Worm (Caenorhabditis elegans) whole organism, L2 larva: ENCODE results near the gene ccg-1.
"Not testable (repeated sequence)": the region's sequence is repeated elsewhere in the genome, so short reads cannot be mapped to it uniquely, and the experiment has no call there.

Experiments
- F13H6.1 ChIP-seq: sonication (generic microtip); optimal IDR thresholded peaks from 2 replicates; lab custom pipeline; 2016; ENCODE audit warnings: missing genetic modification characterization, missing compliant biosample characterization
- R02D3.7 ChIP-seq: fragments of 150-350 bp; optimal IDR thresholded peaks from 2 replicates; lab custom pipeline; 2014; ENCODE audit warnings: missing biosample characterization, missing genetic modification characterization
- Y55F3AM.14 ChIP-seq: fragments of 200-800 bp; sonication (Bioruptor generic); optimal IDR thresholded peaks from 2 replicates; lab custom pipeline; 2018; ENCODE audit warnings: mild to moderate bottlenecking, missing genetic modification characterization, missing compliant biosample characterization
- alr-1 ChIP-seq: fragments of 150-350 bp; optimal IDR thresholded peaks from 2 replicates; lab custom pipeline; 2014; ENCODE audit warnings: missing biosample characterization, missing genetic modification characterization
- aly-2 ChIP-seq: fragments of 150-350 bp; optimal IDR thresholded peaks from 2 replicates; lab custom pipeline; 2014; ENCODE audit warnings: missing biosample characterization, missing genetic modification characterization
- ama-1 ChIP-seq: fragments of 150-350 bp; optimal IDR thresholded peaks from 2 replicates; lab custom pipeline; 2018; ENCODE audit warnings: inconsistent platforms
- ceh-16 ChIP-seq: fragments of 150-350 bp; optimal IDR thresholded peaks from 2 replicates; lab custom pipeline; 2014; ENCODE audit warnings: missing biosample characterization, missing genetic modification characterization
- ceh-82 ChIP-seq: fragments of 150-350 bp; optimal IDR thresholded peaks from 2 replicates; lab custom pipeline; 2014; ENCODE audit warnings: missing biosample characterization, missing genetic modification characterization
- crh-2 ChIP-seq: sonication (generic microtip); optimal IDR thresholded peaks from 2 replicates; lab custom pipeline; 2017; ENCODE audit warnings: missing biosample characterization, missing genetic modification characterization
- egl-27 ChIP-seq: sonication (generic microtip); optimal IDR thresholded peaks from 3 replicates; lab custom pipeline; 2017; ENCODE audit warnings: missing biosample characterization, missing genetic modification reagents, missing genetic modification characterization
- elt-1 ChIP-seq: fragments of 150-350 bp; optimal IDR thresholded peaks from 2 replicates; lab custom pipeline; 2014; ENCODE audit warnings: missing biosample characterization, missing genetic modification characterization
- elt-3 ChIP-seq: sonication (generic microtip); optimal IDR thresholded peaks from 2 replicates; lab custom pipeline; 2017; ENCODE audit warnings: missing biosample characterization, missing genetic modification characterization
- fos-1 ChIP-seq: fragments of 150-350 bp; optimal IDR thresholded peaks from 2 replicates; lab custom pipeline; 2014; ENCODE audit warnings: missing biosample characterization, missing genetic modification characterization
- gmeb-1 ChIP-seq: fragments of 150-350 bp; optimal IDR thresholded peaks from 2 replicates; lab custom pipeline; 2014; ENCODE audit warnings: missing biosample characterization, missing genetic modification characterization
- lin-13 ChIP-seq: fragments of 150-350 bp; optimal IDR thresholded peaks from 2 replicates; lab custom pipeline; 2014; ENCODE audit warnings: missing biosample characterization, missing genetic modification reagents, missing genetic modification characterization
- lin-39 ChIP-seq: fragments of 150-350 bp; optimal IDR thresholded peaks from 2 replicates; lab custom pipeline; 2014; ENCODE audit warnings: missing biosample characterization, missing genetic modification reagents, missing genetic modification characterization
- lsy-2 ChIP-seq, 2 experiments: fragments of 150-350 bp in 1 of 2; sonication (generic microtip) in 1 of 2; optimal IDR thresholded peaks; 2 replicates each; lab custom pipeline; 2014 to 2017; ENCODE audit warnings: missing biosample characterization in 2 of 2, missing genetic modification characterization in 2 of 2
- mab-5 ChIP-seq: fragments of 150-350 bp; optimal IDR thresholded peaks from 2 replicates; lab custom pipeline; 2014; ENCODE audit warnings: missing biosample characterization, missing genetic modification characterization
- mbf-1 ChIP-seq: sonication (generic microtip); optimal IDR thresholded peaks from 2 replicates; lab custom pipeline; 2017; ENCODE audit warnings: missing biosample characterization, missing genetic modification characterization
- nhr-10 ChIP-seq: sonication (generic microtip); optimal IDR thresholded peaks from 2 replicates; lab custom pipeline; 2017; ENCODE audit warnings: missing biosample characterization, missing genetic modification characterization
- nhr-11 ChIP-seq: fragments of 150-350 bp; optimal IDR thresholded peaks from 2 replicates; lab custom pipeline; 2014; ENCODE audit warnings: missing biosample characterization, missing genetic modification characterization
- nhr-12 ChIP-seq: fragments of 150-350 bp; optimal IDR thresholded peaks from 2 replicates; lab custom pipeline; 2014; ENCODE audit warnings: missing biosample characterization, missing genetic modification characterization
- nhr-129 ChIP-seq: fragments of 150-350 bp; optimal IDR thresholded peaks from 2 replicates; lab custom pipeline; 2014; ENCODE audit warnings: missing biosample characterization, missing genetic modification characterization
- nhr-21 ChIP-seq: fragments of 150-350 bp; optimal IDR thresholded peaks from 2 replicates; lab custom pipeline; 2014; ENCODE audit warnings: missing biosample characterization, missing genetic modification characterization
- nhr-23 ChIP-seq: fragments of 150-350 bp; optimal IDR thresholded peaks from 2 replicates; lab custom pipeline; 2014; ENCODE audit warnings: missing biosample characterization, missing genetic modification reagents, missing genetic modification characterization
- nhr-237 ChIP-seq: fragments of 150-350 bp; optimal IDR thresholded peaks from 2 replicates; lab custom pipeline; 2014; ENCODE audit warnings: missing biosample characterization, missing genetic modification characterization
- nhr-25 ChIP-seq: fragments of 150-350 bp; sonication (generic microtip); optimal IDR thresholded peaks from 3 replicates; lab custom pipeline; 2014; ENCODE audit warnings: missing biosample characterization, missing genetic modification characterization
- nhr-6 ChIP-seq: fragments of 150-350 bp; optimal IDR thresholded peaks from 2 replicates; lab custom pipeline; 2014; ENCODE audit warnings: missing biosample characterization, missing genetic modification characterization
- nhr-77 ChIP-seq: fragments of 150-350 bp; optimal IDR thresholded peaks from 2 replicates; lab custom pipeline; 2014; ENCODE audit warnings: missing biosample characterization, missing genetic modification characterization
- sem-4 ChIP-seq: fragments of 150-350 bp; optimal IDR thresholded peaks from 2 replicates; lab custom pipeline; 2014; ENCODE audit warnings: missing biosample characterization, missing genetic modification reagents, missing genetic modification characterization
- skn-1 ChIP-seq: sonication (generic microtip); optimal IDR thresholded peaks from 2 replicates; lab custom pipeline; 2017; ENCODE audit warnings: missing biosample characterization, missing genetic modification characterization
- snpc-4 ChIP-seq: fragments of 150-350 bp; optimal IDR thresholded peaks from 2 replicates; lab custom pipeline; 2014; ENCODE audit warnings: missing biosample characterization, missing genetic modification characterization
- unc-55 ChIP-seq: fragments of 150-350 bp; sonication (generic microtip); optimal IDR thresholded peaks from 3 replicates; lab custom pipeline; 2014; ENCODE audit warnings: missing biosample characterization, missing genetic modification reagents, missing genetic modification characterization
- ztf-11 ChIP-seq: sonication (generic microtip); optimal IDR thresholded peaks from 2 replicates; lab custom pipeline; 2017; ENCODE audit warnings: missing biosample characterization, missing genetic modification characterization

ccg-1 gene

DNA sequence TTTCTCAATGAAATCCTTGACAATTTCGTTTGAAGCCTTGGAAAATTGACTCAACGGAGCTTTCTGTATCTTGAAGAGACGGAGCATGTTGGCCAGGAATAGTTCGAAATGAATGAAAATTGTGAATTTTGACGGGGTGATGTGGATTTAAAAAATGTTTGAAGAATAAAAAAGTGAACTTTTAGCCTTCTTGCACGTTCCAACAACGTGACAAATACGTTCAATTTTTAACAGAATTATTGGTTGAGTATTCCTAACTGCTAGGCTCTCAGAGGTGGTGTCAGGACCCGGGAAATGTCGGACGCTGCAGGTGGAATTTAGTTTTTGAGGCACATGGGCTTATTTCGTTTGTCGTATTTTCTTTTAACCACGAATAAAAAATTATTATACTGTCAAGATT lies 36.0 kb upstream of the ccg-1 start, which contains the start of gene Y73F8A.12:
Y73F8A.12 (minus strand) TSS at position 101 of the 400 bp plus-strand sequence.
- TF ChIP-seq gmeb-1, skn-1, R02D3.7 (tag; lab: Kevin White, UChicago): not testable (repeated sequence)

DNA sequence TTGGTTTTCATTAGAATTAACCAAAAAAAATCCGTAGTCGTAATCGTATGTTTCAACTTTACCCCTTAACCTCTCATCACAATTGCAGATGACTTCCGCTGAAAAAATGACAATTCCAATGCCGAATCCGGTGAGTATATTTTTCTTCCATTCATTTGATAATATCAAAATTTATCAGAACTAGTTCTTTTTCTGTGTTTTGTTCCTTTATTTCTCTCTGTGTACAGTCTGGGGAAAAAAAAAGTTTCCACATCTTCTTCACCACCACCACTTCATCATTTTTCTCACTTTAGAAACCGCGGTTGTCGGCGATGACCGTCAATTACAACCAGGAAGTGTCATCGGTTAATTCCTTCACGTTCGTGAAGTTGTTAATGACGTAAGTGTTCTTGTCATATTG lies 26.5 kb upstream of the ccg-1 start, which contains the start of gene best-21:
best-21 (plus strand) TSS at position 301 of the 400 bp plus-strand sequence.
- TF ChIP-seq nhr-12 (tag; lab: Kevin White, UChicago), result no peak
- no peak for TF ChIP-seq ceh-16 (tag; lab: Kevin White, UChicago)
- TF ChIP-seq alr-1 (tag; lab: Kevin White, UChicago), result no peak
- TF ChIP-seq mbf-1 (tag; lab: Kevin White, UChicago), result no peak
- no peak for TF ChIP-seq nhr-10 (tag; lab: Kevin White, UChicago)
- TF ChIP-seq mab-5, result no peak
- no peak for TF ChIP-seq egl-27 (tag; lab: Kevin White, UChicago)
- TF ChIP-seq lin-13 (GFP tag; lab: Kevin White, UChicago), result no peak
- TF ChIP-seq ama-1 (lab: Kevin White, UChicago), result no peak
- no peak for TF ChIP-seq F13H6.1 (tag; lab: Kevin White, UChicago)
- no peak for TF ChIP-seq Y55F3AM.14
- no peak for TF ChIP-seq lsy-2 (tag; optimal IDR thresholded peaks at IDR 0.05; lab: Kevin White, UChicago)
- TF ChIP-seq nhr-129 (tag; lab: Kevin White, UChicago), result no peak
- TF ChIP-seq nhr-25 (tag; lab: Kevin White, UChicago), result no peak
- no peak for TF ChIP-seq ceh-82 (tag; lab: Kevin White, UChicago)
- no peak for TF ChIP-seq snpc-4 (tag; lab: Kevin White, UChicago)
- no peak for TF ChIP-seq nhr-11

DNA sequence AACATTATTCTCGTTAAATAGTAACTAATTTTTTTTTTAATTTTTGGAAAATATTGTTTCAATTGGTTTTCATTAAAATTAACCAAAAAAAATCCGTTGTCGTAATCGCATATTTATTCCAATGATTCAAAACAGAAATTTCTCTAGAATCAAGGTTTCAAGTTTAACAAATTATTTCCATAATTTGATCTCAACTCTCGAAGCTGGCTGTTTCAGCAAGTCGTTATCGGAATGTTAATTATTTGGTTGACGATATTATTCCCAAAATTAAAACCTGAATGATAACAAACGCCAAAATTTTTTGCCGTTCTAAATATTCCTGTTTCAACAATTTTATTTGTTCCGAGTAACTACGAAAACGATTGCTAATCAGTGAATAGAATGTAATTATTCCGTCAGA lies 24.4 kb upstream of the ccg-1 start:
- TF ChIP-seq nhr-10 (tag; lab: Kevin White, UChicago), result no peak
- TF ChIP-seq ceh-16 (tag; lab: Kevin White, UChicago), result no peak
- TF ChIP-seq nhr-25 (tag; lab: Kevin White, UChicago), result no peak
- TF ChIP-seq lsy-2 (tag; optimal IDR thresholded peaks at IDR 0.05; lab: Kevin White, UChicago), result no peak
- TF ChIP-seq nhr-77, result no peak
- TF ChIP-seq ztf-11 (tag; lab: Kevin White, UChicago), result no peak
- no peak for TF ChIP-seq crh-2
- no peak for TF ChIP-seq nhr-6 (tag; lab: Kevin White, UChicago)
- TF ChIP-seq sem-4, result no peak
- no peak for TF ChIP-seq elt-1 (tag; lab: Kevin White, UChicago)
- no peak for TF ChIP-seq alr-1 (tag; lab: Kevin White, UChicago)
- TF ChIP-seq nhr-21 (tag; lab: Kevin White, UChicago), result no peak
- no peak for TF ChIP-seq nhr-237 (tag; lab: Kevin White, UChicago)
- no peak for TF ChIP-seq F13H6.1 (tag; lab: Kevin White, UChicago)
- TF ChIP-seq lin-39 (tag; lab: Kevin White, UChicago), result no peak
- TF ChIP-seq elt-3, result no peak

DNA sequence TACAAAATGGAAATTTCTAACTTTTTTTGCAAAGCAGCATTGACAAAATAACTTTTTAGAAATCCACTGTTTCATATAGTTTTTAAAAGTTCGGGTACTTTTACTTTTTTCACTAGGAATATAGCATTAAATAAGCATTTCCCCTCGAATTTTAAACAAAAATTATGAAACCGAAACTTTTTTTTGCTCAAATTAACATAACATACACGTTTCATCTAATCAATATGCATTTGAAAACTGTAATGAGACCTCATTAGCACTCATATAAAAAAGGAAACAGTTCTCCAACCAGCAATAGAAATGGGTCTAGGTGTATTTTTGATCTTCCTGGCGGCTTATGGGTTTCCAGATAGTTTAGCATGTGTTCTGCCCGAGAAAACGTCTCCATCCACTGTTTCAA lies 18.4 kb upstream of the ccg-1 start, which contains the start of gene Y73F8A.10:
Y73F8A.10 (plus strand) TSS at position 301 of the 400 bp plus-strand sequence.
- TF ChIP-seq nhr-12 (tag; lab: Kevin White, UChicago) (no peak), fos-1 (tag; lab: Kevin White, UChicago) (no peak), nhr-23 (tag; lab: Kevin White, UChicago) (no peak), unc-55 (GFP tag; lab: Kevin White, UChicago) (no peak), nhr-77 (no peak), nhr-25 (tag; lab: Kevin White, UChicago) (no peak), crh-2 (no peak), mab-5 (no peak), aly-2 (tag; lab: Kevin White, UChicago) (no peak), nhr-21 (tag; lab: Kevin White, UChicago) (no peak), snpc-4 (tag; lab: Kevin White, UChicago) (no peak)

DNA sequence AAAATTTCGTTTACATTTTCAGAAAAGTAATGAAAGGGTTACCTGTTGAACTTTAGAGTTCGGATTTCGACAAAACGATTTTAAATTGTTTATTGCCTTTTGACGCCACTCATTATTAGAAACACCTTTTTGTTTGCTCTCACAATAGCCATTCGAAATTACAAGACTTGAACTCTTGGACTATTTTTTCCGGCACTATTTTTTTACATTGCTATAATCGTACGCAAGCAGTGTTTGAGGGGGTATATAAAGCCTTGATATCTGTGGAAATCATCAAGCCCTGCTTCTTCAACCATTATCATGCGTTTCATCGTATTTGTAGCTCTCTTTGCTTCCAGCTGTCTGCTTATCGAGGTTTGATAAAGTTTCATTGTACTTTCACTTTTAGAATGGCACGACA lies 16.0 kb upstream of the ccg-1 start, which contains the start of gene pqn-91:
pqn-91 (plus strand) TSS at position 301 of the 400 bp plus-strand sequence.
- TF ChIP-seq unc-55 (GFP tag; lab: Kevin White, UChicago) (no peak), nhr-25 (tag; lab: Kevin White, UChicago) (no peak)
